Worm (Caenorhabditis elegans) whole organism, young adult: Measurements from ENCODE around the gene pah-1.

Source experiments
- B0336.3 ChIP-seq: fragments of 200-800 bp; sonication (Bioruptor generic); IDR thresholded peaks from 2 replicates; pipeline ENCODE4 v1.3.6; 2022; ENCODE audit warnings: missing genetic modification characterization, missing compliant biosample characterization
- C06A6.2 ChIP-seq: fragments of 200-800 bp; sonication (Bioruptor generic); conservative IDR thresholded peaks from 2 replicates; pipeline ENCODE4 v1.3.6; 2022; ENCODE audit warnings: missing genetic modification characterization, missing compliant biosample characterization
- F37B4.10 ChIP-seq: fragments of 200-800 bp; sonication (Bioruptor generic); IDR thresholded peaks from 2 replicates; pipeline ENCODE4 v1.3.6; 2022; ENCODE audit warnings: missing genetic modification characterization, missing compliant biosample characterization
- T26A5.8 ChIP-seq: sonication (generic microtip); optimal IDR thresholded peaks from 2 replicates; lab custom pipeline; 2016; ENCODE audit warnings: missing genetic modification characterization, missing compliant biosample characterization
- Y53F4B.3 ChIP-seq: fragments of 200-800 bp; sonication (Bioruptor generic); IDR thresholded peaks from 2 replicates; pipeline ENCODE4 v1.3.6; 2022; ENCODE audit warnings: missing genetic modification reagents, missing genetic modification characterization, missing compliant biosample characterization
- ZK185.1 ChIP-seq: sonication (generic microtip); optimal IDR thresholded peaks from 2 replicates; lab custom pipeline; 2016; ENCODE audit warnings: mild to moderate bottlenecking, missing genetic modification characterization, missing compliant biosample characterization; ENCODE audit not compliant: poor library complexity, severe bottlenecking
- ama-1 ChIP-seq, 3 experiments: fragments of 150-350 bp in 1 of 3; sonication (generic microtip) in 2 of 3; optimal IDR thresholded peaks; 2 replicates each; lab custom pipeline; 2014 to 2018; ENCODE audit warnings: missing biosample characterization in 2 of 3, missing genetic modification characterization in 2 of 3, missing genetic modification reagents in 2 of 3
- atf-7 ChIP-seq: sonication (generic microtip); optimal IDR thresholded peaks from 2 replicates; lab custom pipeline; 2017; ENCODE audit warnings: mild to moderate bottlenecking, missing genetic modification characterization, missing compliant biosample characterization
- ccch-3 ChIP-seq: fragments of 200-800 bp; sonication (Bioruptor generic); optimal IDR thresholded peaks from 2 replicates; lab custom pipeline; 2018; ENCODE audit warnings: mild to moderate bottlenecking, missing genetic modification characterization, missing compliant biosample characterization
- cebp-1 ChIP-seq, 2 experiments: fragments of 200-800 bp in 1 of 2; sonication (Bioruptor generic) in 1 of 2; sonication (generic microtip) in 1 of 2; IDR thresholded peaks in 1 of 2; optimal IDR thresholded peaks in 1 of 2; 2 replicates each; pipeline versions ENCODE4 v1.3.6 to Lab custom; 2017 to 2022; ENCODE audit warnings: missing compliant biosample characterization in 2 of 2, missing genetic modification characterization in 2 of 2, mild to moderate bottlenecking in 1 of 2, missing genetic modification reagents in 1 of 2, moderate library complexity in 1 of 2
- ceh-58 ChIP-seq: fragments of 200-800 bp; sonication (Bioruptor generic); IDR thresholded peaks from 2 replicates; pipeline ENCODE4 v1.3.6; 2022; ENCODE audit warnings: missing genetic modification characterization, missing compliant biosample characterization
- dpl-1 ChIP-seq: fragments of 150-350 bp; optimal IDR thresholded peaks from 2 replicates; lab custom pipeline; 2014; ENCODE audit warnings: missing biosample characterization, missing genetic modification reagents, missing genetic modification characterization
- him-1 ChIP-seq: sonication (generic microtip); optimal IDR thresholded peaks from 2 replicates; lab custom pipeline; 2016; ENCODE audit warnings: missing genotype, missing genetic modification reagents, missing genetic modification characterization, missing compliant biosample characterization
- hmg-1.2 ChIP-seq: fragments of 200-800 bp; sonication (Bioruptor generic); IDR thresholded peaks from 2 replicates; pipeline ENCODE4 v1.3.6; 2022; ENCODE audit warnings: missing genetic modification reagents, missing genetic modification characterization, missing compliant biosample characterization
- let-607 ChIP-seq, 2 experiments: fragments of 200-800 bp in 1 of 2; sonication (Bioruptor generic) in 1 of 2; sonication (generic microtip) in 1 of 2; optimal IDR thresholded peaks; 2 replicates each; lab custom pipeline; 2016 to 2018; ENCODE audit warnings: mild to moderate bottlenecking in 2 of 2, missing compliant biosample characterization in 2 of 2, missing genetic modification characterization in 2 of 2, moderate library complexity in 2 of 2, missing genotype in 1 of 2
- lin-26 ChIP-seq: fragments of 200-800 bp; sonication (Bioruptor generic); IDR thresholded peaks from 2 replicates; pipeline ENCODE4 v1.3.6; 2022; ENCODE audit warnings: missing genetic modification reagents, missing genetic modification characterization, missing compliant biosample characterization
- lin-40 ChIP-seq: sonication (generic microtip); optimal IDR thresholded peaks from 2 replicates; lab custom pipeline; 2016; ENCODE audit warnings: missing genetic modification characterization, mild to moderate bottlenecking, missing compliant biosample characterization, missing genotype, missing genetic modification reagents
- madf-10 ChIP-seq: sonication (generic microtip); optimal IDR thresholded peaks from 2 replicates; lab custom pipeline; 2016; ENCODE audit warnings: mild to moderate bottlenecking, missing genetic modification characterization, missing compliant biosample characterization
- nhr-179 ChIP-seq: sonication (generic microtip); optimal IDR thresholded peaks from 2 replicates; lab custom pipeline; 2016; ENCODE audit warnings: mild to moderate bottlenecking, missing genetic modification characterization, missing compliant biosample characterization
- nhr-80 ChIP-seq: sonication (generic microtip); optimal IDR thresholded peaks from 2 replicates; lab custom pipeline; 2016; ENCODE audit warnings: missing genetic modification characterization, missing compliant biosample characterization
- sea-2 ChIP-seq: fragments of 200-800 bp; sonication (Bioruptor generic); IDR thresholded peaks from 2 replicates; pipeline ENCODE4 v1.3.6; 2022; ENCODE audit warnings: missing genetic modification characterization, missing compliant biosample characterization
- snpc-1.1 ChIP-seq: sonication (generic microtip); optimal IDR thresholded peaks from 2 replicates; lab custom pipeline; 2017; ENCODE audit warnings: missing genetic modification characterization, mild to moderate bottlenecking, missing compliant biosample characterization, antibody characterized with exemption, moderate library complexity, missing genotype, missing genetic modification reagents; ENCODE audit not compliant: insufficient read depth
- snpc-1.3 ChIP-seq: sonication (generic microtip); optimal IDR thresholded peaks from 2 replicates; lab custom pipeline; 2017; ENCODE audit warnings: missing genetic modification characterization, mild to moderate bottlenecking, missing compliant biosample characterization, antibody characterized with exemption, moderate library complexity, missing genotype, missing genetic modification reagents; ENCODE audit not compliant: insufficient read depth
- snpc-3.4 ChIP-seq: sonication (generic microtip); optimal IDR thresholded peaks from 2 replicates; lab custom pipeline; 2017; ENCODE audit warnings: missing genetic modification characterization, mild to moderate bottlenecking, missing compliant biosample characterization, antibody characterized with exemption, moderate library complexity, missing genotype, missing genetic modification reagents
- somi-1 ChIP-seq: fragments of 200-800 bp; sonication (Bioruptor generic); optimal IDR thresholded peaks from 2 replicates; lab custom pipeline; 2018; ENCODE audit warnings: mild to moderate bottlenecking, missing genetic modification characterization, missing compliant biosample characterization
- tbp1 ChIP-seq: fragments of 200-800 bp; sonication (Bioruptor generic); optimal IDR thresholded peaks from 2 replicates; lab custom pipeline; 2018; ENCODE audit warnings: mild to moderate bottlenecking, missing genetic modification characterization, missing compliant biosample characterization
- tbx-9 ChIP-seq: sonication (generic microtip); optimal IDR thresholded peaks from 2 replicates; lab custom pipeline; 2016; ENCODE audit warnings: borderline replicate concordance, missing genetic modification characterization, inconsistent platforms, missing compliant biosample characterization
- zfh-2 ChIP-seq: fragments of 200-800 bp; sonication (Bioruptor generic); conservative IDR thresholded peaks from 2 replicates; pipeline ENCODE4 v1.3.6; 2022; ENCODE audit warnings: missing genetic modification reagents, missing genetic modification characterization, missing compliant biosample characterization
- ztf-18 ChIP-seq: sonication (generic microtip); optimal IDR thresholded peaks from 2 replicates; lab custom pipeline; 2016; ENCODE audit warnings: missing genotype, mild to moderate bottlenecking, missing genetic modification characterization, missing compliant biosample characterization
- ztf-25 ChIP-seq: fragments of 200-800 bp; sonication (Bioruptor generic); IDR thresholded peaks from 2 replicates; pipeline ENCODE4 v1.3.6; 2022; ENCODE audit warnings: missing genetic modification reagents, missing genetic modification characterization, missing compliant biosample characterization
- ztf-26 ChIP-seq: sonication (generic microtip); optimal IDR thresholded peaks from 2 replicates; lab custom pipeline; 2017; ENCODE audit warnings: missing genetic modification characterization, missing compliant biosample characterization
- ztf-28 ChIP-seq: fragments of 200-800 bp; sonication (Bioruptor generic); IDR thresholded peaks from 2 replicates; pipeline ENCODE4 v1.3.6; 2022; ENCODE audit warnings: missing genetic modification reagents, missing genetic modification characterization, missing compliant biosample characterization
- ztf-3 ChIP-seq: fragments of 200-800 bp; sonication (Bioruptor generic); optimal IDR thresholded peaks from 2 replicates; lab custom pipeline; 2018; ENCODE audit warnings: mild to moderate bottlenecking, missing genetic modification characterization, missing compliant biosample characterization

The pah-1 gene

DNA sequence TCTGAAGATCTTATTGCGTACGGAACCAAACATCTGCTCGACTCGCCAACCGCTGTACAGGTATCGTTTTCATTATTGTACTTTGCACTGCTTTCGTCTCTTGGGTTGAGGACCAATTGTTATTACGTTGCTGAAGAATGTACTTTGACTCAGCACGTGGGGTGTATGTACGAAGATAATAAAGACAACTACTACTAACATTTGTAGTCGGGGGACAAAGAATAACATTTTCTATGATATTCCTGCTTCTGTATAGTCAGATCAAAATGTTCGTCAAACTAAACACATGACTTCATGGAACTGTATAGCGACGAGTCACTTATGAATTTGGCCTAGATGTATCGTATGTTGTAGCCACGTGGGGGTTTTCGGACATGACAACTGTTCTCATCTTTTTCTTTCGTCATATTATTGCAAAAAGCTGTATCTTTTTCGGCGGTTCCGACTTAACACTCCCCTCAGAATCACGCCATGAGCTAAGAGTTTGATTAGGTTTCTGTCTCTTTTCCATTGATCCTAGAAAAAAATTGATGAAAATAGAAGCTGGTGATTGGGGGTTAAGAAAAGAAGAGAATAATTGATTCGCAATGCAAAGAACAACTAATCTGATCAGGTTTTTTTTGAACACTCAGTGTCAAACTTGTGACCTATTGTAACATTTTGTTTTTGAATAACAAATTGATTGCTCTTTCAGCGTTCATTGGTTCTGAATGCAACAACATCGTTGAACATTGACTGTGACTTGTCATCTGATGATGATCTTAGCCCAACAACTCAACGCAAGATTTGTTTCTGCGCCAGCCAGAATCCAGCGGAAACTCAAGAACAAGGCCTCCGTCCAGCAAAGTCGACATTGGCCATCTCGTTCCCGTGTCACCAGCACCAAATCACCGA is 22.0 kb downstream of the pah-1 start (continued):
- TF ChIP-seq F37B4.10 (GFP tag; lab: Robert Waterston, UW) (no peak), tbx-9 (tag; lab: Kevin White, UChicago) (no peak), Y53F4B.3 (GFP tag; lab: Robert Waterston, UW) (no peak), zfh-2 (GFP tag; lab: Robert Waterston, UW) (no peak), nhr-179 (tag; lab: Kevin White, UChicago) (no peak), ccch-3 (no peak), cebp-1 (GFP tag; IDR thresholded peaks at IDR 0.05; lab: Robert Waterston, UW) (peak; percentile 7; the same call in 1 of the 2 replicates), cebp-1 (tag; optimal IDR thresholded peaks at IDR 0.05; lab: Kevin White, UChicago) (peak; percentile 39), him-1 (tag; lab: Kevin White, UChicago) (no peak), dpl-1 (GFP tag; lab: Kevin White, UChicago) (no peak), snpc-1.3 (tag; lab: Kevin White, UChicago) (no peak), nhr-80 (tag; lab: Kevin White, UChicago) (no peak), tbp1 (GFP tag; lab: Kevin White, UChicago) (no peak), ZK185.1 (tag; lab: Kevin White, UChicago) (peak; percentile 1), madf-10 (tag; lab: Kevin White, UChicago) (no peak), ama-1 (optimal IDR thresholded peaks at IDR 0.05; lab: Kevin White, UChicago) (peak; percentile 91), ama-1 (GFP tag; optimal IDR thresholded peaks at IDR 0.05; lab: Kevin White, UChicago) (no peak), T26A5.8 (tag; lab: Kevin White, UChicago) (no peak), snpc-1.1 (no peak), ztf-25 (GFP tag; lab: Robert Waterston, UW) (no peak), atf-7 (tag; lab: Kevin White, UChicago) (peak; percentile 34)

DNA sequence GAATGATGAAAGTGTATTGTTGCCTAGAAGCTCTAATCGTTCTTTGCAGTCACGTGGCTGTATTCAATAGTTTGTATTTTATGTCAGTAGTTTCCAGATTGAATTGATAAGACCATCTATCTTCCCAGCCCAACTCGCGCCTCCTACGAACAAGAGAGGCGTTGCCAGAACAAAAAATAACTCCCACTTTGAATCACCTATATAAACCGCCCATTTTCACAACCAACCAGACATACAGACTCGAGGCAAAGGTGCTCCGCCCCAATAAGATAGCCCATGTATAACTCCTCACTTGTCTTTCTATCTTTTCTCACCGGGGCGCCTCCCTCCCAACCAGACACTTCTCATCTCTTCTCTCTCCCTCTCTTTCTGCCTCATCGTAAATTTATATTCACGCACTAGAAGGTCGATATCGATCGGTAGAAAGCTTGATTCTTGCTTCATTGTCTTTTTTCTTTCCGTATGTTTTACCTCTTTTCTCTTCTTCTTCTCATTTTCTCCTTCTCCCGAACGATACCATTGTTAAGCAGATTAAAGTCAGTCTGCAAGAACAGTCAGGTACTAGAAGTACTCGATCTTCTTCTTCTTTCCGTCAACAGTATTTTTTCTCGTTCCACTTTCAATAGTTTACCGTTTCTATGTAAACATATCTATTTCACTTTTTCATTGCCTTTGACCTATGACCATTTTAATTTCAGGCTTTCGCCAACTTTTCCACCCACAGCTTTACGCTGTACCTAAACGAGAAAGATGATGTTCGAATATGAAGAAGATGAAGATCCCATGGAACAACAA is 23.2 kb downstream of the pah-1 start, which contains the start of gene mak-1:
TSS of gene mak-1 (plus strand) at position 693 of the 795 bp plus-strand sequence.
- no peak for TF ChIP-seq ZK185.1 (tag; lab: Kevin White, UChicago)
- peak; percentile 10 for TF ChIP-seq tbp1 (GFP tag; lab: Kevin White, UChicago)
- TF ChIP-seq lin-26 = 0 out of 2 replicates have a peak, but pooled peaks have one; percentile 29
- TF ChIP-seq lin-40 (tag; lab: Kevin White, UChicago) = peak; percentile 65
- TF ChIP-seq sea-2 (GFP tag; lab: Robert Waterston, UW) = no peak
- TF ChIP-seq B0336.3 = no peak
- peak; percentile 22 for TF ChIP-seq ztf-26
- TF ChIP-seq ama-1 (optimal IDR thresholded peaks at IDR 0.05; lab: Kevin White, UChicago) = peak; percentile 87
- no peak for TF ChIP-seq ama-1 (GFP tag; optimal IDR thresholded peaks at IDR 0.05; lab: Kevin White, UChicago)
- no peak for TF ChIP-seq cebp-1 (GFP tag; IDR thresholded peaks at IDR 0.05; lab: Robert Waterston, UW)
- TF ChIP-seq cebp-1 (tag; optimal IDR thresholded peaks at IDR 0.05; lab: Kevin White, UChicago) = peak; percentile 56
- TF ChIP-seq C06A6.2 (GFP tag; lab: Robert Waterston, UW) = peak; percentile 32; the same call in 1 of the 2 replicates
- no peak for TF ChIP-seq somi-1 (GFP tag; lab: Kevin White, UChicago)
- peak; percentile 16; the same call in 1 of the 2 replicates for TF ChIP-seq hmg-1.2 (GFP tag; lab: Robert Waterston, UW)
- peak; percentile 31 for TF ChIP-seq nhr-80 (tag; lab: Kevin White, UChicago)
- peak in 1 of 2 experiments; percentile 29 for TF ChIP-seq let-607 (tag; optimal IDR thresholded peaks at IDR 0.05; lab: Kevin White, UChicago)

DNA sequence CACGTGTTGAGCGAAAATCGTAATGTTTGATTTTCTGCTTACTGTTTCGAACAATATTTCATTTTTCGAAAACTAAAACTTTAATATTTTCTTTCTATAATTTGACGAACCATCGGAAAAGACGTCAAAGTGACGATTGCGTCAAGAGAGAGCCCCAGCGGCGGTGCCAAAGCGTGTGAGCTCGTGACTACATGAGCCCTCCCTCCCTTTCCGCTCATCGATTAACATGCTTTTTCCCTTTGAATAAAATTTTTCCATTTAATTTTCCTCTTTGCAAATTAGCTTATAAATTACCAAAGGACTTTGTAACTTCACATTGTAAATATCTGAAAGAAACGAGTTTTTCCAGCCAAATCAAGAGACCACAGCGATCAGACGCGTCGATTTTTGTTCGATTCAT is 23.8 kb downstream of the pah-1 start:
- TF ChIP-seq ceh-58 (GFP tag; lab: Robert Waterston, UW) (no peak), ztf-28 (GFP tag; lab: Robert Waterston, UW) (no peak), ztf-18 (tag; lab: Kevin White, UChicago) (peak; percentile 41), lin-40 (tag; lab: Kevin White, UChicago) (no peak), atf-7 (tag; lab: Kevin White, UChicago) (no peak), ztf-3 (GFP tag; lab: Kevin White, UChicago) (no peak), snpc-3.4 (peak; percentile 2)
- TF ChIP-seq, all 124 proteins: peak for 2
